ENCODE assay signal across 1 fruit fly cellular context in the genomic region with DNA sequence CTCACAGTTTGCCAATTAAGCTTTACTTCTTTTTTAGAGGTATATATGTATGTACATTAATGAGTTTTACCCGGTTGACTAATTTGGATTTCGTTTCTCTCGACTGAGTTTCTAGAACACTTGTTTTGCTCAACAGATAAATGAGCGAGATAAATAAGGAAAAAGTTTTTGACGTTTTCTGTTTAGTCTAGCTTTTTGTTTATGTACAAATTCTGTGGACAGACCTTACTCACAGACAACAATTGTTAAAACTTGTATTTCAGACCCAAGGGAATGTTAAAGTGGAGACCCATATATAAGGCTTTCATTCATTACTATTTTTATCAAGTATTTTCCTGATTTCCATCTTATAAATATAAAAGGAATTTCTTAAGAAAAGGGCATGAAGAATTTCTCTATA.
TF ChIP-seq lines count a peak whose summit lies in the region.

No protein-coding gene starts in this region.

TF ChIP-seq in whole organism, embryonic, 481 proteins besides CTCF, POLR2A, EP300 and RAD21 (continued from another document):
- TF ChIP-seq gem (tag; optimal IDR thresholded peaks at IDR 0.05; lab: Kevin White, UChicago) (peak; percentile 9), Hand (GFP tag; optimal IDR thresholded peaks at IDR 0.05; lab: Kevin White, UChicago) (peak; percentile 54), PHDP (tag; optimal IDR thresholded peaks at IDR 0.05; lab: Kevin White, UChicago) (peak; percentile 61), CG15601 (tag; optimal IDR thresholded peaks at IDR 0.05; lab: Kevin White, UChicago) (peak; percentile 47), Fer1 (GFP tag; optimal IDR thresholded peaks at IDR 0.05; lab: Kevin White, UChicago) (peak; percentile 47), Fer3 (tag; optimal IDR thresholded peaks at IDR 0.05; lab: Kevin White, UChicago) (peak; percentile 46), insv (GFP tag; optimal IDR thresholded peaks at IDR 0.05; lab: Kevin White, UChicago) (peak in 1 of 2 experiments; percentile 12), CG14014 (GFP tag; IDR thresholded peaks at IDR 0.05; lab: Robert Waterston, UW) (peak; percentile 32; the same call in 1 of the 2 replicates), CG4707 (GFP tag; optimal IDR thresholded peaks at IDR 0.05; lab: Kevin White, UChicago) (peak; percentile 0), Hey (tag; optimal IDR thresholded peaks at IDR 0.05; lab: Kevin White, UChicago) (peak; percentile 28), CG12769 (tag; optimal IDR thresholded peaks at IDR 0.05; lab: Kevin White, UChicago) (peak; percentile 6), CG34224 (GFP tag; IDR thresholded peaks at IDR 0.05; lab: Robert Waterston, UW; ENCODE audit: partially characterized antibody) (no peak), seq (GFP tag; IDR thresholded peaks at IDR 0.05; lab: Robert Waterston, UW) (0 out of 2 replicates have a peak, but pooled peaks have one; percentile 8), ind (GFP tag; optimal IDR thresholded peaks at IDR 0.05; lab: Kevin White, UChicago) (no peak), CG1647 (GFP tag; optimal IDR thresholded peaks at IDR 0.05; lab: Kevin White, UChicago) (no peak), sens (GFP tag; lab: Kevin White, UChicago) (peak; percentile 10), gcm2 (GFP tag; optimal IDR thresholded peaks at IDR 0.05; lab: Kevin White, UChicago) (no peak), B-H2 (GFP tag; optimal IDR thresholded peaks at IDR 0.05; lab: Kevin White, UChicago) (no peak), prd (optimal IDR thresholded peaks at IDR 0.05; lab: Kevin White, UChicago) (no peak), prd (GFP tag; IDR thresholded peaks at IDR 0.05; lab: Robert Waterston, UW) (no peak), caup (GFP tag; optimal IDR thresholded peaks at IDR 0.05; lab: Kevin White, UChicago; ENCODE audit: severe bottlenecking) (peak; percentile 2), Dek (tag; optimal IDR thresholded peaks at IDR 0.05; lab: Kevin White, UChicago) (peak; percentile 0), wek (GFP tag; optimal IDR thresholded peaks at IDR 0.05; lab: Kevin White, UChicago) (peak; percentile 31), ap (GFP tag; IDR thresholded peaks at IDR 0.05; lab: Robert Waterston, UW) (no peak), Meics (GFP tag; optimal IDR thresholded peaks at IDR 0.05; lab: Kevin White, UChicago) (peak; percentile 6), Med (GFP tag; lab: Kevin White, UChicago) (peak; percentile 66), CG13296 (GFP tag; optimal IDR thresholded peaks at IDR 0.05; lab: Kevin White, UChicago) (peak; percentile 52), NC2β (GFP tag; optimal IDR thresholded peaks at IDR 0.05; lab: Kevin White, UChicago) (no peak), CG3065 (GFP tag; optimal IDR thresholded peaks at IDR 0.05; lab: Kevin White, UChicago) (no peak), CG12299 (tag; optimal IDR thresholded peaks at IDR 0.05; lab: Kevin White, UChicago) (peak; percentile 62), CG11398 (GFP tag; optimal IDR thresholded peaks at IDR 0.05; lab: Kevin White, UChicago) (no peak), aop (GFP tag; IDR thresholded peaks at IDR 0.05; lab: Robert Waterston, UW) (no peak)
